Fruit fly (Drosophila melanogaster) whole organism, adult: ENCODE measurements around the gene CG14190.

Source experiments
- CG11617 ChIP-seq: fragments of 200-800 bp; sonication (Bioruptor generic); optimal IDR thresholded peaks from 2 replicates; lab custom pipeline; 2017; ENCODE audit warnings: mild to moderate bottlenecking, missing biosample characterization, missing genetic modification reagents, missing genetic modification characterization
- CG12768 ChIP-seq: fragments of 200-800 bp; sonication (Bioruptor generic); optimal IDR thresholded peaks from 2 replicates; lab custom pipeline; 2017; ENCODE audit warnings: missing biosample characterization, missing genetic modification characterization, mild to moderate bottlenecking, moderate library complexity, missing genetic modification reagents
- CG14711 ChIP-seq: fragments of 200-800 bp; sonication (Bioruptor generic); optimal IDR thresholded peaks from 2 replicates; lab custom pipeline; 2018; ENCODE audit warnings: missing biosample characterization, mild to moderate bottlenecking, missing genetic modification characterization, moderate library complexity
- CG1620 ChIP-seq: fragments of 200-800 bp; sonication (Bioruptor generic); optimal IDR thresholded peaks from 2 replicates; lab custom pipeline; 2016; ENCODE audit warnings: missing biosample characterization, missing genetic modification characterization
- CG33017 ChIP-seq: fragments of 200-800 bp; sonication (Bioruptor generic); optimal IDR thresholded peaks from 2 replicates; lab custom pipeline; 2018; ENCODE audit warnings: missing biosample characterization, mild to moderate bottlenecking, missing genetic modification characterization, moderate library complexity
- CG5204 ChIP-seq: fragments of 200-800 bp; sonication (Bioruptor generic); optimal IDR thresholded peaks from 2 replicates; lab custom pipeline; 2016; ENCODE audit warnings: missing biosample characterization, missing genetic modification characterization
- CG7045 ChIP-seq: fragments of 200-800 bp; sonication (Bioruptor generic); optimal IDR thresholded peaks from 2 replicates; lab custom pipeline; 2017; ENCODE audit warnings: missing biosample characterization, mild to moderate bottlenecking, missing genetic modification characterization
- CG7101 ChIP-seq: fragments of 200-800 bp; sonication (Bioruptor generic); optimal IDR thresholded peaks from 2 replicates; lab custom pipeline; 2018; ENCODE audit warnings: missing biosample characterization, mild to moderate bottlenecking, missing genetic modification characterization, moderate library complexity
- Clk ChIP-seq: fragments of 200-800 bp; sonication (Bioruptor generic); optimal IDR thresholded peaks from 2 replicates; lab custom pipeline; 2017; ENCODE audit warnings: missing biosample characterization, missing genetic modification characterization
- Crg-1 ChIP-seq: fragments of 200-800 bp; sonication (Bioruptor generic); optimal IDR thresholded peaks from 2 replicates; lab custom pipeline; 2016; ENCODE audit warnings: missing biosample characterization, missing genetic modification characterization
- Hr96 ChIP-seq: fragments of 200-800 bp; sonication (Bioruptor generic); optimal IDR thresholded peaks from 2 replicates; lab custom pipeline; 2016; ENCODE audit warnings: missing biosample characterization, missing genetic modification characterization
- Mnt ChIP-seq: fragments of 200-800 bp; sonication (Bioruptor generic); optimal IDR thresholded peaks from 2 replicates; lab custom pipeline; 2016; ENCODE audit warnings: missing biosample characterization, mild to moderate bottlenecking, missing genetic modification characterization
- bab1 ChIP-seq: fragments of 200-800 bp; sonication (Bioruptor generic); optimal IDR thresholded peaks from 3 replicates; lab custom pipeline; 2019; ENCODE audit warnings: missing biosample characterization, mild to moderate bottlenecking, missing genetic modification characterization, moderate library complexity
- cic ChIP-seq: fragments of 200-800 bp; sonication (Bioruptor generic); optimal IDR thresholded peaks from 2 replicates; lab custom pipeline; 2017; ENCODE audit warnings: missing biosample characterization, mild to moderate bottlenecking, missing genetic modification characterization, moderate library complexity
- cnc ChIP-seq, 2 experiments: fragments of >200 bp; optimal IDR thresholded peaks; 2 replicates each; lab custom pipeline; 2017
- kay ChIP-seq: fragments of 200-800 bp; sonication (Bioruptor generic); peaks from one replicate; lab custom pipeline; 2016; ENCODE audit warnings: missing biosample characterization, missing genetic modification characterization, borderline replicate concordance
- ovo ChIP-seq: fragments of 200-800 bp; sonication (Bioruptor generic); optimal IDR thresholded peaks from 2 replicates; lab custom pipeline; 2016; ENCODE audit warnings: missing biosample characterization, missing genetic modification characterization
- pad ChIP-seq: fragments of 200-800 bp; sonication (Bioruptor generic); optimal IDR thresholded peaks from 3 replicates; lab custom pipeline; 2017; ENCODE audit warnings: missing biosample characterization, missing genetic modification characterization, mild to moderate bottlenecking, moderate library complexity, missing genetic modification reagents
- tj ChIP-seq: fragments of 200-800 bp; sonication (Bioruptor generic); optimal IDR thresholded peaks from 3 replicates; lab custom pipeline; 2017; ENCODE audit warnings: missing biosample characterization, mild to moderate bottlenecking, missing genetic modification characterization, moderate library complexity
- toe ChIP-seq: fragments of 200-800 bp; sonication (Bioruptor generic); optimal IDR thresholded peaks from 2 replicates; lab custom pipeline; 2016; ENCODE audit warnings: missing biosample characterization, missing genetic modification characterization

CG14190 gene

DNA sequence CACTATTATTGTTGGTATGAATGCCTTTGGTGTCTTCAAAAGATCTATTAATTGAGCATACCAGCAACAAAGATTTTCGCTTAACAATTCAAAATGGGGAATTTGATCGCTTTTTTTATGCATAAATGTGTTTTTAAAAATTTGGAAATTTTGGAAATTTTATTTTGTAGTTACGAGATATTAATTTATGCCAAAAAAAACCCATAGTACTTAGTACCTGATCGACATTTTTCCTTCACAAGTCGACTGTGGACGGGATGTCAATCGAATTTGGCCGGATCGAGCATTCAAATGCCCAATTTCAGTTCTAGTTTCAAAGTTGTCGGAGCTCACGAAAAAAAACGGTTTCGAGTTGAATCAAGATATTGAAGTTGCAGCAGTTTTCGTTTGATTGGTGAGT, at the start of gene CG14190:
TSS of gene CG14190 (plus strand) at position 301 of the 400 bp plus-strand sequence.
- TF ChIP-seq cic = no peak
- no peak for TF ChIP-seq CG1620 (GFP tag; lab: Kevin White, UChicago)
- TF ChIP-seq Mnt (GFP tag; lab: Kevin White, UChicago) = no peak
- TF ChIP-seq CG7101 (tag; lab: Kevin White, UChicago) = no peak
- no peak for TF ChIP-seq CG33017
- TF ChIP-seq CG12768 (GFP tag; lab: Kevin White, UChicago) = no peak
- no peak for TF ChIP-seq CG5204 (GFP tag; lab: Kevin White, UChicago)
- no peak for TF ChIP-seq bab1 (GFP tag; lab: Kevin White, UChicago)
- TF ChIP-seq kay (GFP tag; lab: Kevin White, UChicago) = no peak
- TF ChIP-seq toe = no peak
- TF ChIP-seq CG7045 = no peak
- TF ChIP-seq Hr96 (GFP tag; lab: Kevin White, UChicago) = no peak
- TF ChIP-seq Crg-1 = no peak
- TF ChIP-seq ovo = no peak
- TF ChIP-seq CG14711 = no peak
- TF ChIP-seq Clk = no peak
- TF ChIP-seq cnc (optimal IDR thresholded peaks at IDR 0.05; lab: Kevin White, UChicago) = no peak

dm6 chrX:19008882-19009281, 47.8 kb upstream of the CG14190 start:
- TF ChIP-seq cnc (optimal IDR thresholded peaks at IDR 0.05; lab: Kevin White, UChicago) (no peak), cic (no peak), CG7045 (no peak), toe (no peak), kay (GFP tag; lab: Kevin White, UChicago) (no peak), ovo (no peak), Hr96 (GFP tag; lab: Kevin White, UChicago) (no peak), Crg-1 (no peak), Clk (no peak), CG33017 (no peak), Mnt (GFP tag; lab: Kevin White, UChicago) (no peak), CG7101 (tag; lab: Kevin White, UChicago) (no peak), CG5204 (GFP tag; lab: Kevin White, UChicago) (no peak), tj (GFP tag; lab: Kevin White, UChicago) (no peak), pad (no peak), CG11617 (GFP tag; lab: Kevin White, UChicago) (no peak), CG12768 (GFP tag; lab: Kevin White, UChicago) (no peak), CG1620 (GFP tag; lab: Kevin White, UChicago) (no peak)

dm6 chrX:19010169-19010924, 46.4 kb upstream of the CG14190 start:
- TF ChIP-seq CG14711 (no peak), CG1620 (GFP tag; lab: Kevin White, UChicago) (no peak), kay (GFP tag; lab: Kevin White, UChicago) (no peak), bab1 (GFP tag; lab: Kevin White, UChicago) (no peak), ovo (no peak), CG33017 (no peak), CG7101 (tag; lab: Kevin White, UChicago) (no peak), Hr96 (GFP tag; lab: Kevin White, UChicago) (no peak), tj (GFP tag; lab: Kevin White, UChicago) (no peak), cic (no peak), CG5204 (GFP tag; lab: Kevin White, UChicago) (no peak), CG12768 (GFP tag; lab: Kevin White, UChicago) (no peak), pad (no peak), toe (no peak), Crg-1 (no peak), CG7045 (no peak), CG11617 (GFP tag; lab: Kevin White, UChicago) (no peak), Mnt (GFP tag; lab: Kevin White, UChicago) (no peak), Clk (no peak)

DNA sequence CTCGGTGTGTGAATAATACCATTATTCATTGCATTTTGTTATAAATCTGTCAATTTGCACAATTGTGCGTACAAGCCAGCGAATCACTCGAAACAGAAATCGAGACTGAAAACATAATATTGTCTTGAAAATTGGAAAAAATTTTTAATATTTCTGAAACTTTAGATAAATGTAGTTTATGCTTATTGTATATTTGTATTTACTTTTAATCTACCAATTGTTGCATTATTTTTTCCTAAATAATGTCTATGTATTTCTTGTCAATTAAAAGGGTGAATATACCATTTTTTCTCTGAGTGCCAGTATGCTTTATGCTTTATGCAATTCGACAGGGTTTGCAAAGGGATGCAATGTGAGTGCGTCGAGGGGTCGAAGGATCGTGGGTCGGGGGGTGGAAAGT, 42.1 kb upstream of the CG14190 start:
- TF ChIP-seq cic (no peak), ovo (no peak), CG33017 (no peak), bab1 (GFP tag; lab: Kevin White, UChicago) (no peak), Mnt (GFP tag; lab: Kevin White, UChicago) (no peak), CG7045 (no peak), toe (no peak), Crg-1 (no peak)

DNA sequence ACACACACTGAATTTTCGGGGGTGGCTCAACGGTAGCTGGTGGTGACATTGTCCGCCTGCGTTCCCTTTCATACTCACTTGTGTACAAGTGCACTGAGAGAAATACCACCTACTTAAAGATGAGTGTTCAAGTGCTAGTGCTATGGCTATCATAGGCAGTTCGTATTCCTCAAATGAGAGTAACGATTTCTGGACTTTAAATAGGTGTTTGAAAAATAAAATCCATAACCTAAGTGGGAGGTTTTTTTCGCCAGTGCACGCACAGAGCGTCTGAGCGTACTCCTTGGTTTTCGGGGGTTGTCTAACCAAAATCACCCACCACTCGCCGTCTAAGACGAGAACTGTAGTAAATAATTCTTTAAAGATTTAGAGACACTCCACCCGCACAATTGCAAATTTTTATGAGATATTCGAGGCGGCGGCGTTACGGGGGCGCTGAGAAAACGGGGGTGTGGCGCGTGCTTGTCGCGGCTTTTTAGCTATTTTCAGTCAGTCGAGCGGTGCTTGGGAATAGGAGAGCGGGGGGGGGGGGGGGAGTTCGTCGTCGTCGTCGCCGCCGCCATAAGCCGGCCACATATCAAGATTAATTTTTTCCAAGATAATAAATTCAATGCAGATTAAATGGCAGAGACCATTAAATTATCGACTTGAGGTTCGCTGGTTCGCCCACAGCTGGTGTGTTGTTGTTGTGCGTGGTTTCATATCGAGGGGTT, 38.5 kb upstream of the CG14190 start:
- TF ChIP-seq tj (GFP tag; lab: Kevin White, UChicago) (no peak), CG33017 (no peak), toe (no peak), Clk (no peak), pad (no peak), CG12768 (GFP tag; lab: Kevin White, UChicago) (no peak), bab1 (GFP tag; lab: Kevin White, UChicago) (no peak), cic (no peak), CG1620 (GFP tag; lab: Kevin White, UChicago) (no peak), CG5204 (GFP tag; lab: Kevin White, UChicago) (no peak), CG11617 (GFP tag; lab: Kevin White, UChicago) (no peak)

- TF ChIP-seq bab1 (GFP tag; lab: Kevin White, UChicago) (no peak), CG12768 (GFP tag; lab: Kevin White, UChicago) (no peak), ovo (no peak)
These were observed 36.6 kb upstream of the CG14190 start for dm6 chrX:19020062-19020461.
